Worm (Caenorhabditis elegans): Measurements from ENCODE around the gene slc-5A12.

The slc-5A12 gene

DNA sequence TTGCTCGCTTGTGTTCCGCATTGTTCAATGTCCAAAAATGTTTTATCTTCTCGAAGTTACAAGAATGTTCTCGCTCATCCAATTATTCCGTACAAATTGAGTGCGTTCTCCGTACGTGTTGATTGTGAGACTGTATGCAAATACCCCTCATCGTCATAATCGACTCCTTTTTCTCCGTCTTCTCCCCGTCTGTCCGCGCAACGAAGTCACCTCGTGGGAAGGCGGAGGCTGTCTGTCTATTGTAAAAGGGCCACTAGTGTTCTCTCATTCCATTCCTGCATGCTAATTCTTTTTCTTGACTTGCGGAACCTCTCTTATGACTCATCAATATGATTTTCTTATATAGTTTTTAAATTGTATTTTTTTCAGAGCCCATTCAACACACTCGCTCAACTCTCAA is 33.0 kb downstream of the slc-5A12 start, which contains the start of gene ZK829.9:
Gene ZK829.9 (plus strand): TSS at position 364 of the 400 bp plus-strand sequence.
- TF ChIP-seq unc-98 (GFP tag; IDR thresholded peaks at IDR 0.05) (no peak), hlh-4 (tag; optimal IDR thresholded peaks at IDR 0.05) (no peak), nhr-20 (tag; optimal IDR thresholded peaks at IDR 0.05) (no peak), pax-3 (tag; optimal IDR thresholded peaks at IDR 0.05) (no peak), mdl-1 (tag; optimal IDR thresholded peaks at IDR 0.05) (no peak), C34B4.2 (tag; optimal IDR thresholded peaks at IDR 0.05) (no peak), snu-23 (GFP tag; optimal IDR thresholded peaks at IDR 0.05) (no peak), nhr-71 (tag; optimal IDR thresholded peaks at IDR 0.05) (no peak), ama-1 (optimal IDR thresholded peaks at IDR 0.05) (no peak), unc-30 (tag; optimal IDR thresholded peaks at IDR 0.05) (no peak), swsn-7 (tag; optimal IDR thresholded peaks at IDR 0.05) (no peak), grh-1 (GFP tag; IDR thresholded peaks at IDR 0.05) (no peak)

DNA sequence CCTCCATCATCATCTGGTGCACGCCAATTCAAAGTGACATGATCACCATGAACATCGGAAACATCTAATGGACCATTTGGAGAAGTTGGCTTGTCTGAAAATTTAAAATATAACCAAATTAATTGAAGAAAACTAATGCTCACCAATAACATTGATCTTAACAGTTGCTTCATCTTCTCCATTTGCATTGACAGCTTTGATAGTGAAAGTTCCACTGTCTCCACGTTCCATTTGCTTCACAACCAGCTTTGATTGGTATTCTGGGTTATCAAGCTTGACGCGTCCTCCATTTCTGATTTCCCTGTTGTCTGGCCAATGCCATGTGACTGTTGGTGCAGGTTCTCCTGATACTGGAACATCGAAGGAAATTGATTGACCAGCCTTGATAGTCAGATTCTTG is 49.2 kb downstream of the slc-5A12 start:
- TF ChIP-seq rnt-1 (tag; optimal IDR thresholded peaks at IDR 0.05), result no peak
- no peak for TF ChIP-seq lsy-2 (tag; optimal IDR thresholded peaks at IDR 0.05)
- no peak for TF ChIP-seq skn-1 (tag; optimal IDR thresholded peaks at IDR 0.05)
- TF ChIP-seq dsc-1 (tag; optimal IDR thresholded peaks at IDR 0.05), result no peak
- no peak for TF ChIP-seq Y116A8C.19 (tag; optimal IDR thresholded peaks at IDR 0.05; ENCODE audit: borderline replicate concordance)
- TF ChIP-seq hpl-2 (GFP tag; optimal IDR thresholded peaks at IDR 0.05), result no peak
- TF ChIP-seq nhr-84 (tag; optimal IDR thresholded peaks at IDR 0.05), result no peak
- no peak for TF ChIP-seq nhr-11 (tag; optimal IDR thresholded peaks at IDR 0.05)
- TF ChIP-seq grh-1 (GFP tag; IDR thresholded peaks at IDR 0.05), result no peak
- no peak for TF ChIP-seq ces-1 (GFP tag; optimal IDR thresholded peaks at IDR 0.05)
- no peak for TF ChIP-seq fkh-10 (GFP tag; optimal IDR thresholded peaks at IDR 0.05)
- TF ChIP-seq lin-15B (tag; optimal IDR thresholded peaks at IDR 0.05), result no peak
- no peak for TF ChIP-seq pqm-1 (tag; optimal IDR thresholded peaks at IDR 0.05)
- TF ChIP-seq ets-5 (GFP tag; IDR thresholded peaks at IDR 0.05), result no peak
- TF ChIP-seq ztf-4 (tag; optimal IDR thresholded peaks at IDR 0.05), result no peak
- no peak for TF ChIP-seq vab-15 (tag; optimal IDR thresholded peaks at IDR 0.05)
- TF ChIP-seq C04F5.9 (tag; optimal IDR thresholded peaks at IDR 0.05), result no peak
- no peak for TF ChIP-seq tlp-1 (tag; optimal IDR thresholded peaks at IDR 0.05)

Measured in whole organism, L1 larva.